Worm (Caenorhabditis elegans): Measurements from ENCODE around the gene nspd-5.

- TF ChIP-seq ama-1 (optimal IDR thresholded peaks at IDR 0.05) (no peak), tbx-37 (GFP tag; conservative IDR thresholded peaks at IDR 0.05) (no peak), hnd-1 (tag; optimal IDR thresholded peaks at IDR 0.05) (no peak), tbx-11 (GFP tag; IDR thresholded peaks at IDR 0.05) (no peak), F13C5.2 (tag; optimal IDR thresholded peaks at IDR 0.05) (no peak), tra-4 (tag; optimal IDR thresholded peaks at IDR 0.05) (no peak), flt-1 (GFP tag; IDR thresholded peaks at IDR 0.05) (no peak)
These were observed 44.8 kb downstream of the nspd-5 start for ce11 chrII:4815356-4815755.

Data from whole organism, early embryonic.